Worm (Caenorhabditis elegans) whole organism, L1 larva: Measurements from ENCODE around the gene C06H2.7.

Experiments
- C16A3.4 ChIP-seq: fragments of 150-350 bp; optimal IDR thresholded peaks from 2 replicates; lab custom pipeline; 2014; ENCODE audit warnings: missing biosample characterization, missing genetic modification characterization
- C34B4.2 ChIP-seq: sonication (generic microtip); optimal IDR thresholded peaks from 2 replicates; lab custom pipeline; 2017; ENCODE audit warnings: mild to moderate bottlenecking, missing genetic modification characterization, missing compliant biosample characterization
- Y116A8C.19 ChIP-seq: sonication (generic microtip); optimal IDR thresholded peaks from 2 replicates; lab custom pipeline; 2016; ENCODE audit warnings: missing compliant biosample characterization, missing genetic modification characterization, borderline replicate concordance
- alr-1 ChIP-seq: fragments of 200-800 bp; sonication (Bioruptor generic); optimal IDR thresholded peaks from 2 replicates; lab custom pipeline; 2018; ENCODE audit warnings: borderline replicate concordance, mild to moderate bottlenecking, missing genetic modification characterization, missing compliant biosample characterization
- aly-2 ChIP-seq: fragments of 150-350 bp; optimal IDR thresholded peaks from 2 replicates; lab custom pipeline; 2014; ENCODE audit warnings: missing biosample characterization, missing genetic modification characterization
- ama-1 ChIP-seq: fragments of 150-350 bp; optimal IDR thresholded peaks from 2 replicates; lab custom pipeline; 2014
- blmp-1 ChIP-seq: fragments of 150-350 bp; optimal IDR thresholded peaks from 2 replicates; lab custom pipeline; 2014; ENCODE audit warnings: missing biosample characterization, missing genetic modification characterization
- ceh-8 ChIP-seq: fragments of 200-800 bp; sonication (Bioruptor generic); optimal IDR thresholded peaks from 2 replicates; lab custom pipeline; 2018; ENCODE audit warnings: mild to moderate bottlenecking, missing genetic modification characterization, moderate library complexity, missing compliant biosample characterization
- ceh-82 ChIP-seq, 3 experiments: fragments of 150-350 bp in 1 of 3; sonication (generic microtip) in 2 of 3; optimal IDR thresholded peaks; 2 replicates each; lab custom pipeline; 2014 to 2017; ENCODE audit warnings: missing biosample characterization in 3 of 3, missing genetic modification characterization in 3 of 3
- dpl-1 ChIP-seq, 3 experiments: fragments of 150-350 bp in 2 of 3; sonication (generic microtip) in 1 of 3; optimal IDR thresholded peaks; 2 replicates each; lab custom pipeline; 2014 to 2017; ENCODE audit warnings: missing biosample characterization in 3 of 3, missing genetic modification characterization in 3 of 3, missing genetic modification reagents in 3 of 3
- dsc-1 ChIP-seq: sonication (generic microtip); optimal IDR thresholded peaks from 2 replicates; lab custom pipeline; 2016; ENCODE audit warnings: mild to moderate bottlenecking, missing genetic modification characterization, missing compliant biosample characterization
- efl-1 ChIP-seq, 4 experiments: fragments of 150-350 bp; optimal IDR thresholded peaks in 3 of 4; peaks in 1 of 4; 1 replicate in 1 of 4; 2 replicates in 3 of 4; lab custom pipeline; 2014; ENCODE audit warnings: missing biosample characterization in 2 of 4, missing genetic modification characterization in 2 of 4, missing genetic modification reagents in 2 of 4
- efl-3 ChIP-seq: fragments of 200-800 bp; sonication (Bioruptor generic); optimal IDR thresholded peaks from 2 replicates; lab custom pipeline; 2018; ENCODE audit warnings: mild to moderate bottlenecking, missing genetic modification characterization, missing compliant biosample characterization
- egl-13 ChIP-seq: sonication (generic microtip); optimal IDR thresholded peaks from 2 replicates; lab custom pipeline; 2016; ENCODE audit warnings: missing genotype, missing genetic modification reagents, missing genetic modification characterization, missing compliant biosample characterization
- elt-2 ChIP-seq: sonication (generic microtip); optimal IDR thresholded peaks from 2 replicates; lab custom pipeline; 2016; ENCODE audit warnings: missing genetic modification characterization, mild to moderate bottlenecking, inconsistent platforms, missing compliant biosample characterization, missing genetic modification reagents
- elt-3 ChIP-seq, 6 experiments: fragments of 150-350 bp in 1 of 6; sonication (generic microtip); optimal IDR thresholded peaks; 2 replicates each; lab custom pipeline; 2017 to 2018; ENCODE audit warnings: missing biosample characterization in 6 of 6, missing genetic modification characterization in 6 of 6, inconsistent platforms in 1 of 6
- ets-5 ChIP-seq: fragments of 200-800 bp; sonication (Bioruptor generic); IDR thresholded peaks from 2 replicates; pipeline ENCODE4 v1.3.6; 2022; ENCODE audit warnings: missing genetic modification characterization, missing compliant biosample characterization
- fkh-10 ChIP-seq: sonication (generic microtip); optimal IDR thresholded peaks from 2 replicates; lab custom pipeline; 2017; ENCODE audit warnings: missing biosample characterization, missing genetic modification reagents, missing genetic modification characterization
- fkh-8 ChIP-seq: sonication (generic microtip); optimal IDR thresholded peaks from 2 replicates; lab custom pipeline; 2016; ENCODE audit warnings: mild to moderate bottlenecking, missing genetic modification characterization, missing compliant biosample characterization
- grh-1 ChIP-seq: fragments of 200-800 bp; sonication (Bioruptor generic); IDR thresholded peaks from 2 replicates; pipeline ENCODE4 v1.3.6; 2022; ENCODE audit warnings: missing genetic modification reagents, missing genetic modification characterization, missing compliant biosample characterization
- hlh-17 ChIP-seq: fragments of 200-800 bp; sonication (Bioruptor generic); optimal IDR thresholded peaks from 2 replicates; lab custom pipeline; 2018; ENCODE audit warnings: missing genetic modification characterization, mild to moderate bottlenecking, missing compliant biosample characterization, moderate library complexity, borderline replicate concordance
- hlh-4 ChIP-seq: sonication (generic microtip); optimal IDR thresholded peaks from 2 replicates; lab custom pipeline; 2016; ENCODE audit warnings: mild to moderate bottlenecking, missing genetic modification characterization, missing compliant biosample characterization
- irx-1 ChIP-seq: sonication (generic microtip); optimal IDR thresholded peaks from 2 replicates; lab custom pipeline; 2016; ENCODE audit warnings: missing genetic modification characterization, missing compliant biosample characterization
- lin-15B ChIP-seq: fragments of 150-350 bp; sonication (generic microtip); optimal IDR thresholded peaks from 3 replicates; lab custom pipeline; 2014; ENCODE audit warnings: missing biosample characterization, missing genetic modification characterization
- lir-3 ChIP-seq: sonication (generic microtip); optimal IDR thresholded peaks from 2 replicates; lab custom pipeline; 2016; ENCODE audit warnings: mild to moderate bottlenecking, missing genetic modification characterization, moderate library complexity, missing compliant biosample characterization; ENCODE audit not compliant: poor library complexity
- mep-1 ChIP-seq: fragments of 150-350 bp; optimal IDR thresholded peaks from 2 replicates; lab custom pipeline; 2014; ENCODE audit warnings: missing biosample characterization, missing genetic modification characterization
- nhr-11 ChIP-seq: fragments of 150-350 bp; optimal IDR thresholded peaks from 2 replicates; lab custom pipeline; 2014; ENCODE audit warnings: missing biosample characterization, missing genetic modification characterization
- nhr-20 ChIP-seq: sonication (generic microtip); optimal IDR thresholded peaks from 2 replicates; lab custom pipeline; 2016; ENCODE audit warnings: mild to moderate bottlenecking, missing genetic modification characterization, missing compliant biosample characterization
- nhr-28 ChIP-seq: fragments of 150-350 bp; optimal IDR thresholded peaks from 2 replicates; lab custom pipeline; 2014; ENCODE audit warnings: missing biosample characterization, missing genetic modification characterization
- nhr-71 ChIP-seq: sonication (generic microtip); optimal IDR thresholded peaks from 2 replicates; lab custom pipeline; 2016; ENCODE audit warnings: mild to moderate bottlenecking, missing genetic modification characterization, moderate library complexity, missing compliant biosample characterization
- nhr-77 ChIP-seq: fragments of 150-350 bp; optimal IDR thresholded peaks from 2 replicates; lab custom pipeline; 2014; ENCODE audit warnings: missing biosample characterization, missing genetic modification characterization
- nhr-85 ChIP-seq: sonication (generic microtip); peaks from one replicate; lab custom pipeline; 2016; ENCODE audit warnings: missing genetic modification characterization, inconsistent platforms, missing compliant biosample characterization
- nhr-90 ChIP-seq: sonication (generic microtip); optimal IDR thresholded peaks from 2 replicates; lab custom pipeline; 2016; ENCODE audit warnings: mild to moderate bottlenecking, missing genetic modification characterization, missing compliant biosample characterization; ENCODE audit not compliant: poor library complexity
- pag-3 ChIP-seq: sonication (generic microtip); optimal IDR thresholded peaks from 2 replicates; lab custom pipeline; 2017; ENCODE audit warnings: missing genetic modification characterization, mild to moderate bottlenecking, missing compliant biosample characterization, antibody characterized with exemption, borderline replicate concordance; ENCODE audit not compliant: insufficient read depth
- pax-3 ChIP-seq: fragments of 200-800 bp; sonication (Bioruptor generic); optimal IDR thresholded peaks from 2 replicates; lab custom pipeline; 2018; ENCODE audit warnings: mild to moderate bottlenecking, missing genetic modification characterization, moderate library complexity, missing compliant biosample characterization
- pqm-1 ChIP-seq: sonication (generic microtip); optimal IDR thresholded peaks from 3 replicates; lab custom pipeline; 2017; ENCODE audit warnings: missing biosample characterization, missing genetic modification characterization
- rnt-1 ChIP-seq: sonication (generic microtip); optimal IDR thresholded peaks from 2 replicates; lab custom pipeline; 2016; ENCODE audit warnings: mild to moderate bottlenecking, missing genetic modification characterization, moderate library complexity, missing compliant biosample characterization
- skn-1 ChIP-seq: fragments of 150-350 bp; optimal IDR thresholded peaks from 2 replicates; lab custom pipeline; 2014; ENCODE audit warnings: missing biosample characterization, missing genetic modification characterization
- sup-37 ChIP-seq: fragments of 200-800 bp; sonication (Bioruptor generic); optimal IDR thresholded peaks from 2 replicates; lab custom pipeline; 2018; ENCODE audit warnings: mild to moderate bottlenecking, missing genetic modification characterization, missing compliant biosample characterization
- swsn-7 ChIP-seq: sonication (generic microtip); optimal IDR thresholded peaks from 2 replicates; lab custom pipeline; 2016; ENCODE audit warnings: missing genetic modification characterization, missing compliant biosample characterization
- tbx-2 ChIP-seq: sonication (generic microtip); optimal IDR thresholded peaks from 2 replicates; lab custom pipeline; 2016; ENCODE audit warnings: missing genetic modification characterization, missing compliant biosample characterization
- unc-130 ChIP-seq: fragments of 150-350 bp; optimal IDR thresholded peaks from 2 replicates; lab custom pipeline; 2017; ENCODE audit warnings: missing biosample characterization, missing genetic modification characterization, inconsistent platforms
- unc-30 ChIP-seq: sonication (generic microtip); optimal IDR thresholded peaks from 2 replicates; lab custom pipeline; 2017; ENCODE audit warnings: missing biosample characterization, missing genetic modification characterization
- unc-86 ChIP-seq: sonication (generic microtip); optimal IDR thresholded peaks from 2 replicates; lab custom pipeline; 2016; ENCODE audit warnings: missing genetic modification characterization, missing compliant biosample characterization
- unc-98 ChIP-seq: fragments of 200-800 bp; sonication (Bioruptor generic); IDR thresholded peaks from 2 replicates; pipeline ENCODE4 v1.3.6; 2022; ENCODE audit warnings: missing genetic modification characterization, missing compliant biosample characterization
- zag-1 ChIP-seq: fragments of 150-350 bp; optimal IDR thresholded peaks from 2 replicates; lab custom pipeline; 2014; ENCODE audit warnings: missing biosample characterization, missing genetic modification characterization
- ztf-11 ChIP-seq, 2 experiments: sonication (generic microtip); optimal IDR thresholded peaks; 2 replicates each; lab custom pipeline; 2016 to 2017; ENCODE audit warnings: missing genetic modification characterization in 2 of 2, missing biosample characterization in 1 of 2, missing compliant biosample characterization in 1 of 2
- ztf-4 ChIP-seq: fragments of 150-350 bp; optimal IDR thresholded peaks from 2 replicates; lab custom pipeline; 2014; ENCODE audit warnings: missing biosample characterization, missing genetic modification characterization

The C06H2.7 gene

DNA sequence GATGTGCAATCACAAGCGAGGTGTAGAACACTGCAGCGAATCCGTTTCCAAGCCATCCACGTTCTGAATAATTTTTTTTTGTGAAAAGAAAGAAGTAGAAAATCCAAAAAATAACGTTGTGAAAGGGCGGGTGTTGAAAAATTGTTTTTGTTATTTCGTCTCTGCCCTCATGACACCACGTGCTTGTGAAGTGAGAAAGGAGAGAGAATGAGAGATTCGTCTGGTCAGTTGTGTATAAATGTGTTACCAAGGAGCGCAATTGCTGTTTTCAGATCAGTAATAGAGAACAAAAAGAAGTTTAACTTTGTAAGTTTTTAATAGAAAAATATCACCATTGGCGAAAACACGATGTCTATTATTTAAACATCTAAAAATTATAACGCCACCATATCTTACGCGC is 23.3 kb downstream of the C06H2.7 start (continued):
- TF ChIP-seq lin-15B (tag; lab: Kevin White, UChicago): peak; percentile 4
- no peak for TF ChIP-seq nhr-85 (tag; lab: Kevin White, UChicago)
- TF ChIP-seq nhr-28 (tag; lab: Kevin White, UChicago): no peak
- no peak for TF ChIP-seq pag-3 (tag; lab: Kevin White, UChicago)
- peak; percentile 25 for TF ChIP-seq rnt-1 (tag; lab: Kevin White, UChicago)
- peak; percentile 56 for TF ChIP-seq mep-1
- no peak for TF ChIP-seq hlh-4 (tag; lab: Kevin White, UChicago)
- no peak for TF ChIP-seq elt-2 (tag; lab: Kevin White, UChicago)
- TF ChIP-seq skn-1: peak; percentile 57
- peak; percentile 38 for TF ChIP-seq lir-3 (tag; lab: Kevin White, UChicago)
- no peak for TF ChIP-seq fkh-10
- no peak for TF ChIP-seq Y116A8C.19
- TF ChIP-seq dpl-1 (GFP tag; optimal IDR thresholded peaks at IDR 0.05; lab: Kevin White, UChicago): peak in 2 of 3 experiments; percentile 30 to 63
- no peak for TF ChIP-seq tbx-2 (tag; lab: Kevin White, UChicago)
- no peak for TF ChIP-seq efl-3
- TF ChIP-seq unc-98: no peak
- TF ChIP-seq aly-2 (tag; lab: Kevin White, UChicago): no peak
- TF ChIP-seq zag-1 (tag; lab: Kevin White, UChicago): no peak
- TF ChIP-seq ztf-11 (tag; optimal IDR thresholded peaks at IDR 0.05; lab: Kevin White, UChicago): no peak
- peak; percentile 24 for TF ChIP-seq swsn-7 (tag; lab: Kevin White, UChicago)
- no peak for TF ChIP-seq ztf-4 (tag; lab: Kevin White, UChicago)
- no peak for TF ChIP-seq nhr-11
- TF ChIP-seq C34B4.2 (tag; lab: Kevin White, UChicago): no peak
- TF ChIP-seq unc-30: no peak
- TF ChIP-seq nhr-77 (tag; lab: Kevin White, UChicago): no peak
- no peak for TF ChIP-seq pax-3 (tag; lab: Kevin White, UChicago)
- TF ChIP-seq nhr-20: peak; percentile 49
- no peak for TF ChIP-seq egl-13 (tag; lab: Kevin White, UChicago)
- no peak for TF ChIP-seq grh-1
- TF ChIP-seq C16A3.4 (tag; lab: Kevin White, UChicago): peak; percentile 58

DNA sequence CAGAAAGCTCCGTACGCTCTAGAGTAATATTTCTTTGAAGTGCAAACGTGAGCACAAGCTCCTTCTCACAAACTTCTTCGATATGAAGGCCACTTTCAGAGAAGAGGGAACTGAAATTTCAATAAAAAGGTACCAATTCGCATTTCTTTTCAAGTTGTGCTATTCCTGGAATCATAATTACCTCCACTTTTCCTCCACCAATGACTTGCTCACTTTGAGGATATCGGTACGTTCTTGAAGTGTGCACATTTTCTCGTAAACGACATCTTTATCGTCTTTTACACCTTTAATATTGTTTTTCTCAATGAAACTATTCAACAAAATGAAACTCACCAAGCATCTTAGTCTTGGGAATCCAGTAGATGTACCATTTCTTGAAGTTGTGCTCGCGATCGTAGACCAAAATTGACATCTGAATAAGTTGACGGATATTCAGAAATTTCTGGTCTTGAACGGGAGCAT is 25.3 kb downstream of the C06H2.7 start, which contains the start of gene scb-1:
Gene scb-1, minus strand, starts transcription at position 412 of the 462 bp plus-strand sequence.
- TF ChIP-seq elt-2 (tag; lab: Kevin White, UChicago) (no peak), efl-1 (optimal IDR thresholded peaks at IDR 0.05; lab: Kevin White, UChicago) (no peak), efl-1 (GFP tag; optimal IDR thresholded peaks at IDR 0.05 in 1 of 2; lab: Kevin White, UChicago) (peak in 1 of 2 experiments; percentile 28), hlh-17 (no peak), mep-1 (no peak), C16A3.4 (tag; lab: Kevin White, UChicago) (no peak), unc-98 (no peak), irx-1 (tag; lab: Kevin White, UChicago) (no peak), lin-15B (tag; lab: Kevin White, UChicago) (no peak), efl-3 (no peak), sup-37 (GFP tag; lab: Kevin White, UChicago) (no peak), nhr-90 (peak; percentile 9), hlh-4 (tag; lab: Kevin White, UChicago) (no peak), nhr-71 (peak; percentile 20), blmp-1 (no peak), ama-1 (lab: Kevin White, UChicago) (peak; percentile 87), fkh-10 (no peak), skn-1 (no peak), dpl-1 (GFP tag; optimal IDR thresholded peaks at IDR 0.05; lab: Kevin White, UChicago) (no peak), fkh-8 (tag; lab: Kevin White, UChicago) (no peak), rnt-1 (tag; lab: Kevin White, UChicago) (no peak), pag-3 (tag; lab: Kevin White, UChicago) (no peak), nhr-85 (tag; lab: Kevin White, UChicago) (peak; percentile 32), pax-3 (tag; lab: Kevin White, UChicago) (no peak), unc-86 (tag; lab: Kevin White, UChicago) (no peak), alr-1 (tag; lab: Kevin White, UChicago) (no peak), elt-3 (tag; optimal IDR thresholded peaks at IDR 0.05; lab: Kevin White, UChicago) (no peak), ets-5 (GFP tag; lab: Robert Waterston, UW) (no peak), ceh-8 (no peak), ceh-82 (tag; optimal IDR thresholded peaks at IDR 0.05; lab: Kevin White, UChicago) (no peak), dsc-1 (no peak), swsn-7 (tag; lab: Kevin White, UChicago) (no peak), aly-2 (tag; lab: Kevin White, UChicago) (no peak), unc-130 (tag; lab: Kevin White, UChicago) (no peak), ztf-11 (tag; optimal IDR thresholded peaks at IDR 0.05; lab: Kevin White, UChicago) (no peak), pqm-1 (tag; lab: Kevin White, UChicago) (no peak)
